Fruit fly (Drosophila melanogaster) whole organism, wandering third instar larva: Measurements from ENCODE around the gene Marcal1.
A peak's percentile ranks its signal among the peaks of the same experiment; 100 is the strongest.

ENCODE experiments used
- Abd-B ChIP-seq: fragments of >200 bp; optimal IDR thresholded peaks from 2 replicates; lab custom pipeline; 2017; ENCODE audit warnings: missing biosample characterization, missing genetic modification characterization
- CG32264 ChIP-seq: fragments of 200-800 bp; sonication (Bioruptor generic); optimal IDR thresholded peaks from 2 replicates; lab custom pipeline; 2016; ENCODE audit warnings: missing biosample characterization, missing genetic modification characterization
- CG9705 ChIP-seq: fragments of 200-800 bp; sonication (Bioruptor generic); optimal IDR thresholded peaks from 2 replicates; lab custom pipeline; 2018; ENCODE audit warnings: missing biosample characterization, mild to moderate bottlenecking, missing genetic modification characterization
- CrebA ChIP-seq: fragments of 200-800 bp; sonication (Bioruptor generic); optimal IDR thresholded peaks from 2 replicates; lab custom pipeline; 2016; ENCODE audit warnings: missing biosample characterization, mild to moderate bottlenecking, missing genetic modification characterization, borderline replicate concordance
- Dfd ChIP-seq: fragments of >200 bp; optimal IDR thresholded peaks from 2 replicates; lab custom pipeline; 2017; ENCODE audit warnings: missing biosample characterization, missing genetic modification characterization
- Dif ChIP-seq: fragments of 200-275, 200-300 bp; sonication (Bioruptor generic); optimal IDR thresholded peaks from 2 replicates; lab custom pipeline; 2018; ENCODE audit warnings: missing biosample characterization, missing genetic modification characterization; ENCODE audit not compliant: partially characterized antibody
- GATAd ChIP-seq: sonication (Bioruptor generic); optimal IDR thresholded peaks from 2 replicates; lab custom pipeline; 2016; ENCODE audit warnings: missing biosample characterization, missing genetic modification characterization
- HLH106 ChIP-seq: fragments of 200-800 bp; optimal IDR thresholded peaks from 3 replicates; lab custom pipeline; 2019; ENCODE audit warnings: missing biosample characterization, mild to moderate bottlenecking, missing genetic modification characterization, moderate library complexity
- Hnf4 ChIP-seq: fragments of 200-800 bp; sonication (Bioruptor generic); optimal IDR thresholded peaks from 2 replicates; lab custom pipeline; 2016; ENCODE audit warnings: missing biosample characterization, mild to moderate bottlenecking, missing genetic modification characterization
- Hr78 ChIP-seq: fragments of >200 bp; optimal IDR thresholded peaks from 2 replicates; lab custom pipeline; 2017; ENCODE audit warnings: missing biosample characterization, missing genetic modification characterization
- Hr83 ChIP-seq: fragments of 200-300 bp; sonication (Bioruptor generic); optimal IDR thresholded peaks from 2 replicates; lab custom pipeline; 2016; ENCODE audit warnings: missing biosample characterization, mild to moderate bottlenecking, missing genetic modification characterization, moderate library complexity; ENCODE audit not compliant: poor library complexity, severe bottlenecking
- Jra ChIP-seq: sonication (Bioruptor generic); optimal IDR thresholded peaks from 2 replicates; lab custom pipeline; 2016; ENCODE audit warnings: missing biosample characterization, missing genetic modification characterization
- Mio ChIP-seq: sonication (Bioruptor generic); optimal IDR thresholded peaks from 2 replicates; lab custom pipeline; 2016; ENCODE audit warnings: missing biosample characterization, missing genetic modification characterization
- Myc ChIP-seq: fragments of >200 bp; optimal IDR thresholded peaks from 2 replicates; lab custom pipeline; 2017
- N ChIP-seq: fragments of >200 bp; optimal IDR thresholded peaks from 2 replicates; lab custom pipeline; 2018; ENCODE audit warnings: missing biosample characterization, missing external identifiers, missing genetic modification characterization
- OdsH ChIP-seq: fragments of 200-800 bp; sonication (Bioruptor generic); optimal IDR thresholded peaks from 2 replicates; lab custom pipeline; 2016; ENCODE audit warnings: missing biosample characterization, mild to moderate bottlenecking, missing genetic modification characterization
- Rel ChIP-seq, 2 experiments: fragments of 200-800 bp; sonication (Bioruptor generic) in 1 of 2; optimal IDR thresholded peaks; 2 replicates in 1 of 2; 3 replicates in 1 of 2; lab custom pipeline; 2016 to 2019; ENCODE audit warnings: mild to moderate bottlenecking in 2 of 2, missing biosample characterization in 2 of 2, missing genetic modification characterization in 2 of 2, moderate library complexity in 1 of 2
- Sp1 ChIP-seq: fragments of 200-800 bp; sonication (Bioruptor generic); optimal IDR thresholded peaks from 3 replicates; lab custom pipeline; 2019; ENCODE audit warnings: missing biosample characterization, mild to moderate bottlenecking, missing genetic modification characterization, moderate library complexity
- Vsx2 ChIP-seq: fragments of 200-300, 225-300 bp; sonication (Bioruptor generic); optimal IDR thresholded peaks from 2 replicates; lab custom pipeline; 2018; ENCODE audit warnings: missing biosample characterization, missing genetic modification characterization; ENCODE audit not compliant: partially characterized antibody
- br ChIP-seq: fragments of 200-800 bp; sonication (Bioruptor generic); optimal IDR thresholded peaks from 2 replicates; lab custom pipeline; 2016; ENCODE audit warnings: missing biosample characterization, missing genetic modification characterization
- brk ChIP-seq: fragments of 200-800 bp; sonication (Bioruptor generic); optimal IDR thresholded peaks from 2 replicates; lab custom pipeline; 2016; ENCODE audit warnings: missing biosample characterization, mild to moderate bottlenecking, missing genetic modification characterization
- dl ChIP-seq, 2 experiments: fragments of 175-275, 200-275 bp in 1 of 2; fragments of 200-275 bp in 1 of 2; sonication (Bioruptor generic); optimal IDR thresholded peaks; lab custom pipeline; 2018; ENCODE audit warnings: mild to moderate bottlenecking in 2 of 2, missing biosample characterization in 2 of 2, missing genetic modification characterization in 2 of 2, moderate library complexity in 2 of 2; ENCODE audit not compliant: partially characterized antibody in 2 of 2, insufficient read depth in 1 of 2
- dmrt93B ChIP-seq: fragments of 200-800 bp; sonication (Bioruptor generic); optimal IDR thresholded peaks from 2 replicates; lab custom pipeline; 2018; ENCODE audit warnings: missing biosample characterization, mild to moderate bottlenecking, missing genetic modification characterization
- dsf ChIP-seq: sonication (Bioruptor generic); optimal IDR thresholded peaks from 2 replicates; lab custom pipeline; 2016; ENCODE audit warnings: missing biosample characterization, missing genetic modification characterization, borderline replicate concordance
- ey ChIP-seq: fragments of 200-800 bp; sonication (Bioruptor generic); optimal IDR thresholded peaks from 2 replicates; lab custom pipeline; 2016; ENCODE audit warnings: missing biosample characterization, missing genetic modification characterization
- foxo ChIP-seq, 2 experiments: fragments of 200-800 bp; sonication (Bioruptor generic); optimal IDR thresholded peaks; 2 replicates in 1 of 2; 3 replicates in 1 of 2; lab custom pipeline; 2016 to 2017; ENCODE audit warnings: missing biosample characterization in 2 of 2, missing genetic modification characterization in 2 of 2
- fru ChIP-seq: fragments of 200-800 bp; sonication (Bioruptor generic); optimal IDR thresholded peaks from 3 replicates; lab custom pipeline; 2016; ENCODE audit warnings: missing biosample characterization, mild to moderate bottlenecking, missing genetic modification characterization
- h ChIP-seq: fragments of 200-800 bp; sonication (Bioruptor generic); optimal IDR thresholded peaks from 3 replicates; lab custom pipeline; 2016; ENCODE audit warnings: missing biosample characterization, mild to moderate bottlenecking, missing genetic modification characterization
- jim ChIP-seq: fragments of 175-275, 200-325 bp; sonication (Bioruptor generic); optimal IDR thresholded peaks from 2 replicates; lab custom pipeline; 2016; ENCODE audit warnings: missing biosample characterization, mild to moderate bottlenecking, missing genetic modification characterization
- lola ChIP-seq: fragments of >200 bp; optimal IDR thresholded peaks from 2 replicates; lab custom pipeline; 2017; ENCODE audit warnings: missing biosample characterization, missing genetic modification characterization
- pan ChIP-seq: fragments of >200 bp; optimal IDR thresholded peaks from 2 replicates; lab custom pipeline; 2017
- psq ChIP-seq: fragments of 200-800 bp; sonication (Bioruptor generic); optimal IDR thresholded peaks from 3 replicates; lab custom pipeline; 2017; ENCODE audit warnings: missing biosample characterization, mild to moderate bottlenecking, missing genetic modification characterization, moderate library complexity
- rgr ChIP-seq: fragments of 200-800 bp; sonication (Bioruptor generic); optimal IDR thresholded peaks from 3 replicates; lab custom pipeline; 2016; ENCODE audit warnings: missing biosample characterization, mild to moderate bottlenecking, missing genetic modification characterization
- sage ChIP-seq: fragments of 200-800 bp; sonication (Bioruptor generic); optimal IDR thresholded peaks from 2 replicates; lab custom pipeline; 2016; ENCODE audit warnings: missing biosample characterization, mild to moderate bottlenecking, missing genetic modification characterization
- sv ChIP-seq: fragments of 200-800 bp; sonication (Bioruptor generic); optimal IDR thresholded peaks from 3 replicates; lab custom pipeline; 2016; ENCODE audit warnings: missing biosample characterization, missing genetic modification characterization
- tai ChIP-seq: sonication (Bioruptor generic); optimal IDR thresholded peaks from 2 replicates; lab custom pipeline; 2016; ENCODE audit warnings: missing biosample characterization, missing genetic modification characterization
- usp ChIP-seq: fragments of >200 bp; optimal IDR thresholded peaks from 2 replicates; lab custom pipeline; 2017; ENCODE audit warnings: missing biosample characterization, missing genetic modification characterization
- woc ChIP-seq: sonication (Bioruptor generic); optimal IDR thresholded peaks from 2 replicates; lab custom pipeline; 2016; ENCODE audit warnings: missing biosample characterization, mild to moderate bottlenecking, missing genetic modification characterization

Marcal1 gene

dm6 chr2L:4907986-4908385, 47.3 kb upstream of the Marcal1 start:
- peak; percentile 3 for TF ChIP-seq sv (GFP tag; lab: Kevin White, UChicago)
- TF ChIP-seq Hr83 = no peak
- TF ChIP-seq h = peak; percentile 16
- TF ChIP-seq, all 38 proteins: peak for 2

- TF ChIP-seq jim (GFP tag; lab: Kevin White, UChicago) (no peak), Rel (GFP tag; optimal IDR thresholded peaks at IDR 0.05; lab: Kevin White, UChicago) (no peak), Rel (tag; optimal IDR thresholded peaks at IDR 0.05; lab: Kevin White, UChicago) (no peak), dsf (GFP tag; lab: Kevin White, UChicago) (no peak), woc (no peak), Jra (no peak), HLH106 (peak; percentile 41), usp (GFP tag; lab: Kevin White, UChicago) (no peak), sv (GFP tag; lab: Kevin White, UChicago) (no peak), dmrt93B (GFP tag; lab: Kevin White, UChicago) (peak; percentile 15), sage (GFP tag; lab: Kevin White, UChicago) (no peak), dl (GFP tag; optimal IDR thresholded peaks at IDR 0.05; lab: Kevin White, UChicago; ENCODE audit: insufficient read depth in 1 of 2, partially characterized antibody in 2 of 2) (no peak), Hr78 (GFP tag; lab: Kevin White, UChicago) (no peak), GATAd (GFP tag; lab: Kevin White, UChicago) (no peak), CrebA (no peak), Dfd (GFP tag; lab: Kevin White, UChicago) (no peak), Hnf4 (no peak), lola (no peak), ey (no peak), tai (GFP tag; lab: Kevin White, UChicago) (no peak), pan (lab: Kevin White, UChicago) (no peak), Dif (GFP tag; lab: Kevin White, UChicago) (no peak), h (no peak), foxo (GFP tag; optimal IDR thresholded peaks at IDR 0.05; lab: Kevin White, UChicago) (peak in 1 of 2 experiments; percentile 44), CG32264 (GFP tag; lab: Kevin White, UChicago) (no peak), Sp1 (GFP tag; lab: Kevin White, UChicago) (peak; percentile 19), CG9705 (no peak), Myc (lab: Kevin White, UChicago) (no peak), br (GFP tag; lab: Kevin White, UChicago) (no peak), rgr (no peak), OdsH (GFP tag; lab: Kevin White, UChicago) (no peak), fru (GFP tag; lab: Kevin White, UChicago) (no peak), Abd-B (GFP tag; lab: Kevin White, UChicago) (no peak), psq (peak; percentile 64), brk (GFP tag; lab: Kevin White, UChicago) (no peak), Hr83 (no peak), Mio (GFP tag; lab: Kevin White, UChicago) (no peak), N (no peak), Vsx2 (no peak)
Observed at dm6 chr2L:4915715-4916153, 39.6 kb upstream of the Marcal1 start.

- TF ChIP-seq Hr78 (GFP tag; lab: Kevin White, UChicago) (no peak), Abd-B (GFP tag; lab: Kevin White, UChicago) (no peak), HLH106 (no peak)
Observed at dm6 chr2L:4916738-4917137, 38.6 kb upstream of the Marcal1 start.

- TF ChIP-seq usp (GFP tag; lab: Kevin White, UChicago) (no peak), Sp1 (GFP tag; lab: Kevin White, UChicago) (no peak), Hr83 (no peak)
Observed at dm6 chr2L:4928340-4928739, 27.0 kb upstream of the Marcal1 start.
